Fruit fly (Drosophila melanogaster) whole organism, pupa: ENCODE results near the gene Ada2b.
A peak's percentile ranks its signal among the peaks of the same experiment; 100 is the strongest.

Source experiments
- CG12605 ChIP-seq: fragments of 200-800 bp; sonication (Bioruptor generic); IDR thresholded peaks from 2 replicates; pipeline ENCODE4 v1.3.6; 2022; ENCODE audit warnings: missing biosample characterization, missing genetic modification characterization
- CG14655 ChIP-seq: fragments of 200-800 bp; sonication (Bioruptor generic); optimal IDR thresholded peaks from 3 replicates; lab custom pipeline; 2017; ENCODE audit warnings: mild to moderate bottlenecking, missing biosample characterization, missing genetic modification reagents, missing genetic modification characterization
- CG15710 ChIP-seq: fragments of 200-800 bp; sonication (Bioruptor generic); optimal IDR thresholded peaks from 2 replicates; lab custom pipeline; 2018; ENCODE audit warnings: missing biosample characterization, mild to moderate bottlenecking, missing genetic modification characterization, moderate library complexity
- CG32121 ChIP-seq: fragments of 200-800 bp; sonication (Bioruptor generic); IDR thresholded peaks from 2 replicates; pipeline ENCODE4 v1.3.6; 2022; ENCODE audit warnings: missing biosample characterization, missing genetic modification characterization
- CG4496 ChIP-seq: fragments of 200-800 bp; sonication (Bioruptor generic); IDR thresholded peaks from 3 replicates; pipeline ENCODE4 v1.3.6; 2022; ENCODE audit warnings: missing biosample characterization, missing genetic modification characterization
- CG9948 ChIP-seq: fragments of 200-800 bp; sonication (Bioruptor generic); optimal IDR thresholded peaks from 2 replicates; lab custom pipeline; 2018; ENCODE audit warnings: missing biosample characterization, mild to moderate bottlenecking, missing genetic modification characterization, moderate library complexity
- EcR ChIP-seq: fragments of 200-800 bp; sonication (Bioruptor generic); optimal IDR thresholded peaks from 3 replicates; lab custom pipeline; 2019; ENCODE audit warnings: missing biosample characterization, missing genetic modification characterization, mild to moderate bottlenecking, moderate library complexity, missing genetic modification reagents
- Ets98B ChIP-seq: fragments of 200-800 bp; sonication (Bioruptor generic); IDR thresholded peaks from 2 replicates; pipeline ENCODE4 v1.3.6; 2022; ENCODE audit warnings: missing biosample characterization, missing genetic modification characterization
- Pif1A ChIP-seq: fragments of 200-800 bp; sonication (Bioruptor generic); optimal IDR thresholded peaks from 3 replicates; lab custom pipeline; 2016; ENCODE audit warnings: missing biosample characterization, missing genetic modification characterization
- Pif1B ChIP-seq: fragments of 200-800 bp; sonication (Bioruptor generic); optimal IDR thresholded peaks from 3 replicates; lab custom pipeline; 2016; ENCODE audit warnings: missing biosample characterization, missing genetic modification characterization
- Snoo ChIP-seq: fragments of 200-800 bp; sonication (Bioruptor generic); optimal IDR thresholded peaks from 3 replicates; lab custom pipeline; 2017; ENCODE audit warnings: missing biosample characterization, mild to moderate bottlenecking, missing genetic modification characterization, inconsistent platforms
- gl ChIP-seq: fragments of 200-800 bp; sonication (Bioruptor generic); optimal IDR thresholded peaks from 2 replicates; lab custom pipeline; 2018; ENCODE audit warnings: missing biosample characterization, mild to moderate bottlenecking, missing genetic modification characterization
- rn ChIP-seq: fragments of 200-800 bp; sonication (Bioruptor generic); IDR thresholded peaks from 2 replicates; pipeline ENCODE4 v1.3.6; 2022; ENCODE audit warnings: missing biosample characterization, missing genetic modification characterization

- TF ChIP-seq CG14655 (GFP tag; lab: Kevin White, UChicago) = no peak
- TF ChIP-seq CG9948 = peak; percentile 54
- no peak for TF ChIP-seq EcR (GFP tag; lab: Kevin White, UChicago)
- peak; percentile 85 for TF ChIP-seq Ets98B
- TF ChIP-seq CG15710 = peak; percentile 24
- peak; percentile 55; the same call in 1 of the 2 replicates for TF ChIP-seq CG12605
- peak; percentile 84 for TF ChIP-seq CG32121 (GFP tag; lab: Robert Waterston, UW)
- peak; percentile 54; the same call in 2 of the 3 replicates for TF ChIP-seq CG4496 (GFP tag; lab: Robert Waterston, UW)
- no peak for TF ChIP-seq gl (tag; lab: Kevin White, UChicago)
- no peak for TF ChIP-seq Snoo (tag; lab: Kevin White, UChicago)
- TF ChIP-seq Pif1B (GFP tag; lab: Kevin White, UChicago) = no peak
- no peak for TF ChIP-seq rn (GFP tag; lab: Robert Waterston, UW)
- TF ChIP-seq Pif1A (GFP tag; lab: Kevin White, UChicago) = no peak
These were observed 6.5 kb downstream of the Ada2b start for dm6 chr3R:8233864-8234263.
